Fruit fly (Drosophila melanogaster) whole organism: ENCODE data around the gene CG7298.

Experiments
- pan ChIP-seq: fragments of >200 bp; optimal IDR thresholded peaks from 2 replicates; lab custom pipeline; 2017
- psq ChIP-seq: fragments of >200 bp; optimal IDR thresholded peaks from 2 replicates; lab custom pipeline; 2017

DNA sequence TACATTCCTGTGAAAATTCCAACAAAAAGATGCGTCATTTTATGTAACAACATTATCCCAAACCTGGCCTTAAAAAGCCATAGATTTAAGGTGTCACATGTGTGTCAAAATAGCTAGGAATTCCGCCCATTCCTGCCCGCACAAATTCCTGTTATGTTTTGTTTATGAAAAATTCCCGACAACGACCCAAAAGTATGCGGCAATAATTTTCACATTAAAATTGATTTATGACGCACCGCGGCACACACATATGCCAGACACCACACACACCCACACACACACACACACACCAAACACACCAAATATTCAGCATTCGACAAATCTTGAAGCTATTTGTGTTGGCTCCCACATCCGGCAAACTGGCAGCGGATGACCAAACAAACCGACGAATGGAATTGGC, 20.7 kb downstream of the CG7298 start:
- TF ChIP-seq psq (lab: Kevin White, UChicago) (no peak), pan (no peak)
